Worm (Caenorhabditis elegans) whole organism, L2 larva: ENCODE measurements around the gene srbc-45.

ENCODE experiments used
- ama-1 ChIP-seq: fragments of 150-350 bp; optimal IDR thresholded peaks from 2 replicates; lab custom pipeline; 2018; ENCODE audit warnings: inconsistent platforms
- ceh-16 ChIP-seq: fragments of 150-350 bp; optimal IDR thresholded peaks from 2 replicates; lab custom pipeline; 2014; ENCODE audit warnings: missing biosample characterization, missing genetic modification characterization
- dmd-4 ChIP-seq: sonication (generic microtip); optimal IDR thresholded peaks from 2 replicates; lab custom pipeline; 2017; ENCODE audit warnings: missing biosample characterization, missing genetic modification characterization
- skn-1 ChIP-seq: sonication (generic microtip); optimal IDR thresholded peaks from 2 replicates; lab custom pipeline; 2017; ENCODE audit warnings: missing biosample characterization, missing genetic modification characterization
- unc-62 ChIP-seq: fragments of 150-350 bp; optimal IDR thresholded peaks from 2 replicates; lab custom pipeline; 2014; ENCODE audit warnings: missing biosample characterization, missing genetic modification reagents, missing genetic modification characterization
- zag-1 ChIP-seq: fragments of 150-350 bp; optimal IDR thresholded peaks from 2 replicates; lab custom pipeline; 2014; ENCODE audit warnings: missing biosample characterization, missing genetic modification characterization
- ztf-11 ChIP-seq: sonication (generic microtip); optimal IDR thresholded peaks from 2 replicates; lab custom pipeline; 2017; ENCODE audit warnings: missing biosample characterization, missing genetic modification characterization
- ztf-4 ChIP-seq: fragments of 150-350 bp; optimal IDR thresholded peaks from 2 replicates; lab custom pipeline; 2014; ENCODE audit warnings: missing biosample characterization, missing genetic modification characterization

DNA sequence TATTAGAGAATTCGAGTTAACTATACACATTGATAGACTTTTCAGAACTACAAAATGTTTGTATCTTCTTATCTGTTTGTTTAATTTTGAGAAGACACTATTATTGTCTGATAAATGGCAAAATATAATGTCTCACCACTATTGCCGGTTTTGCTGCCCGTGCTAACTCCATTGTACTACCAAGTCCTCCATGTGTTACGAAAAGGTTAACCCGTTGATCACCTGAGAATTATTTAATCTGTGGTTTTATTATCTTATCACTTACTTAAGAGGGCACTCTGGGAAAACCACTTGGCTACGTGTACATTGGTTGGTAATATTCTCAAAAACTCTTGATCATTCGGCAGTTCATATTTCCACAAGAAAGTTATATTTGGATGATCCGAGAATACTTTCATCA, 7.4 kb upstream of the srbc-45 start:
- TF ChIP-seq ztf-4 (tag; lab: Kevin White, UChicago) (no peak), skn-1 (tag; lab: Kevin White, UChicago) (no peak), ceh-16 (tag; lab: Kevin White, UChicago) (no peak), ama-1 (no peak), unc-62 (GFP tag; lab: Kevin White, UChicago) (no peak), dmd-4 (tag; lab: Kevin White, UChicago) (no peak), zag-1 (tag; lab: Kevin White, UChicago) (no peak), ztf-11 (tag; lab: Kevin White, UChicago) (no peak)
